Worm (Caenorhabditis elegans) whole organism, early embryonic: ENCODE data around the gene pac-1.

Experiments used
- B0310.2 ChIP-seq: sonication (generic microtip); optimal IDR thresholded peaks from 2 replicates; lab custom pipeline; 2016; ENCODE audit warnings: mild to moderate bottlenecking, missing genetic modification characterization, missing compliant biosample characterization
- F13C5.2 ChIP-seq: sonication (generic microtip); optimal IDR thresholded peaks from 2 replicates; lab custom pipeline; 2017; ENCODE audit warnings: mild to moderate bottlenecking, missing genetic modification characterization, inconsistent platforms, missing compliant biosample characterization
- aly-1 ChIP-seq: sonication (generic microtip); optimal IDR thresholded peaks from 2 replicates; lab custom pipeline; 2016; ENCODE audit warnings: missing genetic modification characterization, missing compliant biosample characterization
- ama-1 ChIP-seq: fragments of 150-350 bp; optimal IDR thresholded peaks from 2 replicates; lab custom pipeline; 2014
- ceh-13 ChIP-seq: fragments of 200-800 bp; sonication (Bioruptor generic); optimal IDR thresholded peaks from 2 replicates; lab custom pipeline; 2018; ENCODE audit warnings: mild to moderate bottlenecking, missing genetic modification characterization, missing compliant biosample characterization
- ceh-36 ChIP-seq: sonication (generic microtip); optimal IDR thresholded peaks from 2 replicates; lab custom pipeline; 2016; ENCODE audit warnings: missing genetic modification characterization, inconsistent platforms, missing compliant biosample characterization
- ets-7 ChIP-seq: sonication (generic microtip); optimal IDR thresholded peaks from 2 replicates; lab custom pipeline; 2016; ENCODE audit warnings: missing genotype, missing genetic modification characterization, missing compliant biosample characterization
- flt-1 ChIP-seq: fragments of 200-800 bp; sonication (Bioruptor generic); IDR thresholded peaks from 2 replicates; pipeline ENCODE4 v1.3.6; 2022; ENCODE audit warnings: missing genetic modification characterization, missing compliant biosample characterization
- hmbx-1 ChIP-seq: sonication (generic microtip); optimal IDR thresholded peaks from 2 replicates; lab custom pipeline; 2016; ENCODE audit warnings: mild to moderate bottlenecking, missing genetic modification characterization, missing compliant biosample characterization
- hmg-4 ChIP-seq: fragments of 200-800 bp; sonication (Bioruptor generic); optimal IDR thresholded peaks from 2 replicates; lab custom pipeline; 2018; ENCODE audit warnings: mild to moderate bottlenecking, missing genetic modification characterization, missing compliant biosample characterization
- hnd-1 ChIP-seq: sonication (generic microtip); optimal IDR thresholded peaks from 2 replicates; lab custom pipeline; 2016; ENCODE audit warnings: missing genetic modification characterization, missing compliant biosample characterization
- pes-1 ChIP-seq: fragments of 200-800 bp; sonication (Bioruptor generic); IDR thresholded peaks from 2 replicates; pipeline ENCODE4 v1.3.6; 2022; ENCODE audit warnings: missing genetic modification reagents, missing genetic modification characterization, missing compliant biosample characterization
- scrt-1 ChIP-seq: fragments of 200-800 bp; sonication (Bioruptor generic); IDR thresholded peaks from 2 replicates; pipeline ENCODE4 v1.3.6; 2022; ENCODE audit warnings: missing genetic modification characterization, missing compliant biosample characterization
- sea-1 ChIP-seq: fragments of 200-800 bp; sonication (Bioruptor generic); conservative IDR thresholded peaks from 2 replicates; pipeline ENCODE4 v1.3.6; 2022; ENCODE audit warnings: missing genetic modification characterization, missing compliant biosample characterization
- tbx-11 ChIP-seq: fragments of 200-800 bp; sonication (Bioruptor generic); IDR thresholded peaks from 2 replicates; pipeline ENCODE4 v1.3.6; 2022; ENCODE audit warnings: missing genetic modification characterization, missing compliant biosample characterization
- tbx-37 ChIP-seq: fragments of 200-800 bp; sonication (Bioruptor generic); conservative IDR thresholded peaks from 2 replicates; pipeline ENCODE4 v1.3.6; 2022; ENCODE audit warnings: missing genetic modification reagents, missing genetic modification characterization, missing compliant biosample characterization
- tra-4 ChIP-seq: sonication (generic microtip); optimal IDR thresholded peaks from 2 replicates; lab custom pipeline; 2017; ENCODE audit warnings: missing genetic modification characterization, missing compliant biosample characterization

Gene pac-1

DNA sequence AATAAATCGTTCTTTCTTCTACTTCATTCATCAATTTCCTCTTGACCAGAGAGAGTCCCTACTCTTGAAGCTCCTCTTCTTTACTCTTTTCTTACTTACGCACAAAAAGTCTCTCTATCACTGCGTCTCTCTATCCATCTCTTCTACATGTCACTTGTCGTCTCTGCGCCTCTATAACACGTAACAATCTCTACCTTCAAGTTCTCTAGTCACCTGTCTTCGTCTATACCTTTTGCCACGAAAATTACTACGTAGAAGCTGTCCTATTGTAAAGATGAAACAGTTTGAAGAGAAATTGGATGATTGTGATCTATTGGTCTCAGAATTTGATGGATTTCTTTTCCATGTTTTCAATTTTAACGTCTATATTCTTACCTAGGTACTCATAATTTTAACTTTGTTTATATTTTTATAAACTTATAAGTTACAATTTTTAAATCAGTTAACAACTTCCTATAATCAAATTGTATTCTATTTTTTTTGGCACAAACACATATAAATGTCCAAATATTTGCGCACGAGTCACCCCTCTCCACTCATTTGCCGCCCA, 62.1 kb downstream of the pac-1 start, which contains the start of gene C02D5.2:
C02D5.2 (plus strand) TSS at position 500 of the 550 bp plus-strand sequence.
- no peak for TF ChIP-seq tbx-37
- TF ChIP-seq tbx-11 (GFP tag; lab: Robert Waterston, UW), result no peak
- TF ChIP-seq F13C5.2 (tag; lab: Kevin White, UChicago), result no peak
- no peak for TF ChIP-seq ceh-36
- no peak for TF ChIP-seq ceh-13
- no peak for TF ChIP-seq hnd-1 (tag; lab: Kevin White, UChicago)
- no peak for TF ChIP-seq hmbx-1
- no peak for TF ChIP-seq B0310.2 (tag; lab: Kevin White, UChicago)
- no peak for TF ChIP-seq flt-1 (GFP tag; lab: Robert Waterston, UW)
- no peak for TF ChIP-seq hmg-4 (GFP tag; lab: Kevin White, UChicago)
- TF ChIP-seq sea-1, result no peak
- TF ChIP-seq scrt-1 (GFP tag; lab: Robert Waterston, UW), result no peak
- no peak for TF ChIP-seq ama-1 (lab: Kevin White, UChicago)
- no peak for TF ChIP-seq pes-1
- no peak for TF ChIP-seq tra-4 (tag; lab: Kevin White, UChicago)
- no peak for TF ChIP-seq ets-7 (tag; lab: Kevin White, UChicago)
- no peak for TF ChIP-seq aly-1

DNA sequence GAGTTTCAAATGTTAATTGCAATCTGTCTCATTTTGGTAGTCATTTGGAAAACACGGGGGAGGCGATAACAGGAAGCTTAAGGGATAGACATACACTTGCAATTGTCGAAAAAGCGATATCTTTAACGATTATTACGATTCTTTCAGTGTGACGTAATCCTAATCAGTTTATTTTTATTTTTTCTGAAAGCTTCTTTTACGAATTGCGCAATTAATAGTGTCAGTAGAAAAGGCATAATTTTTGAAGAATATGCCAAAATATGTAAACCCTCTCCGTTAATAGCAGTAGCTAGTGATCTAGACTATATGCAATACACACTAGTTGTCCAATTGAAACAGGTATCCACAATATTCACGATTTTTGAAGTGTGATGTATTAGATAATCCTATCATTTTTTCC, 65.6 kb downstream of the pac-1 start:
- TF ChIP-seq pes-1, result no peak
- TF ChIP-seq aly-1, result no peak
- no peak for TF ChIP-seq hmg-4 (GFP tag; lab: Kevin White, UChicago)
- no peak for TF ChIP-seq ceh-36

DNA sequence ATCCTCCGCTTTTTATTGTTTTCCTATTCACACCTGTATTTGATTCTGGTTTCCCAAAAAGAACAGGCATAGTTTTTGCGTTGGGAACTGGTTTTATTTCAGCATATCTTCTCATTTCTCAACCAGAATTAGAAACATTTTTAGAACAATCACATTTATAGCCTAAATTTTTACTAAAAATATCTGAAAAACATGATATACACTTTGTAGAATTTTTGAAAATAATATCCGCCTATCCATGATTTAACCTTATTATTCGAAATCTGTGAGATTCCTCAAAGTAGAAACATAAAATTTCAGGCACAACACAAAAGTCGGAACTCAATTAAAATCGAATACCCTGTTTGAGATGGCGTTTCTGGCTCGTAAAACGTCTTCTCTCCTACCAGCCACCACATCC, 66.0 kb downstream of the pac-1 start, which contains the start of gene acdh-6:
acdh-6 (plus strand) TSS at position 301 of the 400 bp plus-strand sequence.
- no peak for TF ChIP-seq hnd-1 (tag; lab: Kevin White, UChicago)
- no peak for TF ChIP-seq pes-1
- TF ChIP-seq ama-1 (lab: Kevin White, UChicago), result no peak
- TF ChIP-seq F13C5.2 (tag; lab: Kevin White, UChicago), result no peak
- no peak for TF ChIP-seq ceh-36
- TF ChIP-seq tra-4 (tag; lab: Kevin White, UChicago), result no peak
- TF ChIP-seq flt-1 (GFP tag; lab: Robert Waterston, UW), result no peak
- no peak for TF ChIP-seq aly-1
- TF ChIP-seq B0310.2 (tag; lab: Kevin White, UChicago), result no peak
- no peak for TF ChIP-seq ceh-13
- TF ChIP-seq tbx-11 (GFP tag; lab: Robert Waterston, UW), result no peak
- no peak for TF ChIP-seq hmg-4 (GFP tag; lab: Kevin White, UChicago)
- no peak for TF ChIP-seq sea-1
- no peak for TF ChIP-seq hmbx-1
- TF ChIP-seq ets-7 (tag; lab: Kevin White, UChicago), result no peak
- no peak for TF ChIP-seq tbx-37
- TF ChIP-seq scrt-1 (GFP tag; lab: Robert Waterston, UW), result no peak

DNA sequence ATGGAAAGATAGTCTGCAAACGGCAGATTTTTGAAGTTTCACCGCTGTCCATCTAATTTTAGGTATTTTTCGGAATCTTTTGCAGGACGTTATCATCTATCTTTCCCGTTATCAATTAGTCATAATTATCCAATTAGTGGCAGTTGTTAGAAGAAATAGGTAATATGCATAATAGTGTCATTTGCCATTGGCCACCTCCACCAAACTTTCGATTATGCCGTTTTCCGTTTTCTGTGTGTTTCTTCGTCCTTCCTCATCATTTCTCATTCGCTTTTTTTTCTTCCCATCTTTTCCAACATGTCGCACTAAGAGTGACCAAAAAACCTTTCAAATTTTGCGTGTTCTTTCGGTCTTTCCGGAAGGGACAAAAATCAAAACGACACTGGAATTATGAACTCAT, 69.6 kb downstream of the pac-1 start:
- no peak for TF ChIP-seq ceh-36
- no peak for TF ChIP-seq tbx-11 (GFP tag; lab: Robert Waterston, UW)
- TF ChIP-seq pes-1, result no peak
- TF ChIP-seq hnd-1 (tag; lab: Kevin White, UChicago), result no peak
- TF ChIP-seq sea-1, result no peak
- TF ChIP-seq ceh-13, result no peak
- TF ChIP-seq hmbx-1, result no peak
- TF ChIP-seq B0310.2 (tag; lab: Kevin White, UChicago), result no peak
- TF ChIP-seq scrt-1 (GFP tag; lab: Robert Waterston, UW), result no peak
- no peak for TF ChIP-seq aly-1
- TF ChIP-seq tra-4 (tag; lab: Kevin White, UChicago), result no peak
- no peak for TF ChIP-seq tbx-37
- TF ChIP-seq ets-7 (tag; lab: Kevin White, UChicago), result no peak
- TF ChIP-seq hmg-4 (GFP tag; lab: Kevin White, UChicago), result no peak
- TF ChIP-seq flt-1 (GFP tag; lab: Robert Waterston, UW), result no peak
- TF ChIP-seq F13C5.2 (tag; lab: Kevin White, UChicago), result no peak
- TF ChIP-seq ama-1 (lab: Kevin White, UChicago), result no peak
